Worm (Caenorhabditis elegans): ENCODE data around the gene mrps-16.

The mrps-16 gene

DNA sequence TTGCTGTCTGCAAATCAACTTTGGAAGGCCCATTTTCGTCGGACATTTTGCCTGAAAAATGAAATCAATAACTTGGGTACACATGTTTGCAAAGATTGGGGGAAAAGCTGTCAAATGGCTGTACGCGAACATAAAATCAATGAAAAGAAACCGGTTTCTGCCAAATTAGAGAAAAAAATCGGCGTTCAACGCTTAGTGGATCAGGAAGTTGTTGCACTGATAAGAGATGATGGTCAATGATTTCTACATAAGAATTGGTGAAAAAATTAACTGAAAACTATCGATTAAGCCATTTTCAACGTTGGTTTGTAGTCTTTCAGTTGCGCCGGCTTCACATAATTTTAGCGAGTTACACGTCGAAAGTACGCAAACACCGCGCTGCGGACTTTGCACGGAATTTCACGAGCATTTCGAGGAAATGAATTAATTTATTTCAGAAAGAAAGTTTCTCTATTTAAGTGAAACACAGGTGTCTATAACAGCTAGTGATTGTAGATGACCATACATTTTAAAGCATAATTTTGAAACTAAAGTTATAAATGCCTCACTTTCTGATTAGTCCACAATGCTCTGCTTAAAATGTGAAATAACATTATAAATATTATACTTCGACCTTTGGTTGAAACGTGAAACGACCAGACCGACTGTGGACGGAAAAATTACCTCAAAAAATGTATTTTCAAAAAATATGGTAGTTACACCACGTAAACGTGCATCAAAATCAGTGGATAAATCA lies 44.5 kb upstream of the mrps-16 start, which contains the start of the genes F07F6.4 and F07F6.2 (continued):
- TF ChIP-seq Y75B8A.6 (GFP tag; IDR thresholded peaks at IDR 0.05) (no peak), nhr-111 (GFP tag; optimal IDR thresholded peaks at IDR 0.05) (no peak), spr-3 (GFP tag; optimal IDR thresholded peaks at IDR 0.05) (no peak), dpl-1 (GFP tag; optimal IDR thresholded peaks at IDR 0.05) (peak; percentile 59), skn-1 (tag; optimal IDR thresholded peaks at IDR 0.05) (no peak), ZK337.2 (GFP tag; IDR thresholded peaks at IDR 0.05) (no peak), nhr-102 (tag; optimal IDR thresholded peaks at IDR 0.05) (no peak), hlh-30 (tag; optimal IDR thresholded peaks at IDR 0.05; ENCODE audit: insufficient read depth) (no peak), hmg-1.1 (GFP tag; IDR thresholded peaks at IDR 0.05) (no peak), aly-2 (tag; optimal IDR thresholded peaks at IDR 0.05) (no peak), mxl-3 (GFP tag; optimal IDR thresholded peaks at IDR 0.05) (peak; percentile 7), jun-1 (tag; optimal IDR thresholded peaks at IDR 0.05) (no peak), madf-5 (GFP tag; IDR thresholded peaks at IDR 0.05) (no peak), daf-8 (GFP tag; IDR thresholded peaks at IDR 0.05) (no peak), zfp-2 (tag; optimal IDR thresholded peaks at IDR 0.05) (no peak), T26A8.4 (GFP tag; IDR thresholded peaks at IDR 0.05) (no peak), daf-12 (tag; optimal IDR thresholded peaks at IDR 0.05) (no peak), hlh-11 (tag; optimal IDR thresholded peaks at IDR 0.05) (no peak), fkh-10 (GFP tag; optimal IDR thresholded peaks at IDR 0.05) (no peak), nhr-11 (tag; optimal IDR thresholded peaks at IDR 0.05) (no peak), nhr-28 (tag; optimal IDR thresholded peaks at IDR 0.05) (no peak), saeg-2 (GFP tag; IDR thresholded peaks at IDR 0.05) (no peak), pqm-1 (tag; optimal IDR thresholded peaks at IDR 0.05) (peak; percentile 27), nhr-42 (GFP tag; IDR thresholded peaks at IDR 0.05) (no peak), nhr-48 (tag; optimal IDR thresholded peaks at IDR 0.05) (no peak), F37D6.2 (tag; optimal IDR thresholded peaks at IDR 0.05) (no peak), dmd-9 (GFP tag; IDR thresholded peaks at IDR 0.05) (no peak), ceh-20 (GFP tag; IDR thresholded peaks at IDR 0.05) (no peak), ceh-44 (GFP tag; IDR thresholded peaks at IDR 0.05) (no peak), R02D3.7 (tag; optimal IDR thresholded peaks at IDR 0.05) (no peak), nhr-6 (tag; optimal IDR thresholded peaks at IDR 0.05) (peak; percentile 15), ceh-62 (tag; optimal IDR thresholded peaks at IDR 0.05) (no peak), mxl-2 (GFP tag; conservative IDR thresholded peaks at IDR 0.05) (no peak), tag-97 (GFP tag; IDR thresholded peaks at IDR 0.05) (no peak), egl-43 (GFP tag; IDR thresholded peaks at IDR 0.05) (no peak), snpc-1.2 (GFP tag; IDR thresholded peaks at IDR 0.05) (no peak), nhr-76 (tag; optimal IDR thresholded peaks at IDR 0.05) (no peak), ztf-11 (tag; optimal IDR thresholded peaks at IDR 0.05) (no peak), fos-1 (tag; optimal IDR thresholded peaks at IDR 0.05) (no peak), mep-1 (tag; optimal IDR thresholded peaks at IDR 0.05) (peak; percentile 27), cey-2 (tag; optimal IDR thresholded peaks at IDR 0.05; ENCODE audit: borderline replicate concordance, insufficient read depth) (no peak), gei-8 (GFP tag; optimal IDR thresholded peaks at IDR 0.05) (no peak), daf-16 (GFP tag; optimal IDR thresholded peaks at IDR 0.05) (no peak), daf-16 (tag; optimal IDR thresholded peaks at IDR 0.05) (no peak), rbr-2 (tag; optimal IDR thresholded peaks at IDR 0.05) (no peak), nhr-41 (GFP tag; IDR thresholded peaks at IDR 0.05) (no peak), nhr-237 (tag; optimal IDR thresholded peaks at IDR 0.05) (no peak)

All from whole organism, L4 larva.